Worm (Caenorhabditis elegans) whole organism, L1 larva: ENCODE data around the gene ZK899.1.
A peak's percentile ranks its signal among the peaks of the same experiment; 100 is the strongest.

ENCODE experiments used
- C16A3.4 ChIP-seq: fragments of 150-350 bp; optimal IDR thresholded peaks from 2 replicates; lab custom pipeline; 2014; ENCODE audit warnings: missing biosample characterization, missing genetic modification characterization
- C34B4.2 ChIP-seq: sonication (generic microtip); optimal IDR thresholded peaks from 2 replicates; lab custom pipeline; 2017; ENCODE audit warnings: mild to moderate bottlenecking, missing genetic modification characterization, missing compliant biosample characterization
- F16B12.6 ChIP-seq: fragments of 150-350 bp; optimal IDR thresholded peaks from 2 replicates; lab custom pipeline; 2014; ENCODE audit warnings: missing biosample characterization, missing genetic modification characterization
- alr-1 ChIP-seq: fragments of 200-800 bp; sonication (Bioruptor generic); optimal IDR thresholded peaks from 2 replicates; lab custom pipeline; 2018; ENCODE audit warnings: borderline replicate concordance, mild to moderate bottlenecking, missing genetic modification characterization, missing compliant biosample characterization
- blmp-1 ChIP-seq: fragments of 150-350 bp; optimal IDR thresholded peaks from 2 replicates; lab custom pipeline; 2014; ENCODE audit warnings: missing biosample characterization, missing genetic modification characterization
- ceh-63 ChIP-seq: fragments of 200-800 bp; sonication (Bioruptor generic); optimal IDR thresholded peaks from 2 replicates; lab custom pipeline; 2018; ENCODE audit warnings: mild to moderate bottlenecking, missing genetic modification characterization, missing compliant biosample characterization
- ceh-82 ChIP-seq, 3 experiments: fragments of 150-350 bp in 1 of 3; sonication (generic microtip) in 2 of 3; optimal IDR thresholded peaks; 2 replicates each; lab custom pipeline; 2014 to 2017; ENCODE audit warnings: missing biosample characterization in 3 of 3, missing genetic modification characterization in 3 of 3
- ces-1 ChIP-seq: fragments of 150-350 bp; optimal IDR thresholded peaks from 2 replicates; lab custom pipeline; 2014; ENCODE audit warnings: missing biosample characterization, missing genetic modification reagents, missing genetic modification characterization
- dpl-1 ChIP-seq, 3 experiments: fragments of 150-350 bp in 2 of 3; sonication (generic microtip) in 1 of 3; optimal IDR thresholded peaks; 2 replicates each; lab custom pipeline; 2014 to 2017; ENCODE audit warnings: missing biosample characterization in 3 of 3, missing genetic modification characterization in 3 of 3, missing genetic modification reagents in 3 of 3
- dsc-1 ChIP-seq: sonication (generic microtip); optimal IDR thresholded peaks from 2 replicates; lab custom pipeline; 2016; ENCODE audit warnings: mild to moderate bottlenecking, missing genetic modification characterization, missing compliant biosample characterization
- efl-1 ChIP-seq, 4 experiments: fragments of 150-350 bp; optimal IDR thresholded peaks in 3 of 4; peaks in 1 of 4; 1 replicate in 1 of 4; 2 replicates in 3 of 4; lab custom pipeline; 2014; ENCODE audit warnings: missing biosample characterization in 2 of 4, missing genetic modification characterization in 2 of 4, missing genetic modification reagents in 2 of 4
- elt-3 ChIP-seq, 6 experiments: fragments of 150-350 bp in 1 of 6; sonication (generic microtip); optimal IDR thresholded peaks; 2 replicates each; lab custom pipeline; 2017 to 2018; ENCODE audit warnings: missing biosample characterization in 6 of 6, missing genetic modification characterization in 6 of 6, inconsistent platforms in 1 of 6
- ets-5 ChIP-seq: fragments of 200-800 bp; sonication (Bioruptor generic); IDR thresholded peaks from 2 replicates; pipeline ENCODE4 v1.3.6; 2022; ENCODE audit warnings: missing genetic modification characterization, missing compliant biosample characterization
- fkh-8 ChIP-seq: sonication (generic microtip); optimal IDR thresholded peaks from 2 replicates; lab custom pipeline; 2016; ENCODE audit warnings: mild to moderate bottlenecking, missing genetic modification characterization, missing compliant biosample characterization
- fos-1 ChIP-seq: fragments of 150-350 bp; optimal IDR thresholded peaks from 2 replicates; lab custom pipeline; 2014; ENCODE audit warnings: missing biosample characterization, missing genetic modification characterization
- grh-1 ChIP-seq: fragments of 200-800 bp; sonication (Bioruptor generic); IDR thresholded peaks from 2 replicates; pipeline ENCODE4 v1.3.6; 2022; ENCODE audit warnings: missing genetic modification reagents, missing genetic modification characterization, missing compliant biosample characterization
- hpl-2 ChIP-seq: fragments of 150-350 bp; optimal IDR thresholded peaks from 2 replicates; lab custom pipeline; 2014; ENCODE audit warnings: missing biosample characterization, missing genetic modification reagents, missing genetic modification characterization
- isw-1 ChIP-seq: fragments of 200-800 bp; sonication (Bioruptor generic); IDR thresholded peaks from 2 replicates; pipeline ENCODE4 v1.3.6; 2022; ENCODE audit warnings: missing genetic modification characterization, missing compliant biosample characterization
- jun-1 ChIP-seq: fragments of 150-350 bp; optimal IDR thresholded peaks from 2 replicates; lab custom pipeline; 2014; ENCODE audit warnings: missing biosample characterization, missing genetic modification reagents, missing genetic modification characterization
- lin-14 ChIP-seq: fragments of 200-800 bp; sonication (Bioruptor generic); optimal IDR thresholded peaks from 2 replicates; lab custom pipeline; 2018; ENCODE audit warnings: mild to moderate bottlenecking, missing genetic modification characterization, moderate library complexity, missing compliant biosample characterization
- lin-35 ChIP-seq, 2 experiments: fragments of 150-350 bp; optimal IDR thresholded peaks; 2 replicates each; lab custom pipeline; 2014; ENCODE audit warnings: missing biosample characterization in 2 of 2, missing genetic modification characterization in 2 of 2, missing genetic modification reagents in 2 of 2
- lsy-2 ChIP-seq, 2 experiments: fragments of 150-350 bp; optimal IDR thresholded peaks; 2 replicates each; lab custom pipeline; 2014; ENCODE audit warnings: missing biosample characterization in 2 of 2, missing genetic modification characterization in 2 of 2
- mab-9 ChIP-seq: fragments of 200-800 bp; sonication (Bioruptor generic); IDR thresholded peaks from 2 replicates; pipeline ENCODE4 v1.3.6; 2022; ENCODE audit warnings: missing genetic modification reagents, missing genetic modification characterization, missing compliant biosample characterization
- mdl-1 ChIP-seq, 2 experiments: fragments of 150-350 bp; optimal IDR thresholded peaks; 2 replicates each; lab custom pipeline; 2014 to 2017; ENCODE audit warnings: missing biosample characterization in 2 of 2, missing genetic modification characterization in 2 of 2, inconsistent platforms in 1 of 2
- mep-1 ChIP-seq: fragments of 150-350 bp; optimal IDR thresholded peaks from 2 replicates; lab custom pipeline; 2014; ENCODE audit warnings: missing biosample characterization, missing genetic modification characterization
- nhr-19 ChIP-seq: fragments of 200-800 bp; sonication (Bioruptor generic); conservative IDR thresholded peaks from 2 replicates; pipeline ENCODE4 v1.3.6; 2022; ENCODE audit warnings: missing genetic modification characterization, missing compliant biosample characterization
- nhr-20 ChIP-seq: sonication (generic microtip); optimal IDR thresholded peaks from 2 replicates; lab custom pipeline; 2016; ENCODE audit warnings: mild to moderate bottlenecking, missing genetic modification characterization, missing compliant biosample characterization
- nhr-28 ChIP-seq: fragments of 150-350 bp; optimal IDR thresholded peaks from 2 replicates; lab custom pipeline; 2014; ENCODE audit warnings: missing biosample characterization, missing genetic modification characterization
- nhr-47 ChIP-seq: sonication (generic microtip); optimal IDR thresholded peaks from 2 replicates; lab custom pipeline; 2016; ENCODE audit warnings: mild to moderate bottlenecking, missing genetic modification characterization, moderate library complexity, missing compliant biosample characterization
- nhr-71 ChIP-seq: sonication (generic microtip); optimal IDR thresholded peaks from 2 replicates; lab custom pipeline; 2016; ENCODE audit warnings: mild to moderate bottlenecking, missing genetic modification characterization, moderate library complexity, missing compliant biosample characterization
- nhr-77 ChIP-seq: fragments of 150-350 bp; optimal IDR thresholded peaks from 2 replicates; lab custom pipeline; 2014; ENCODE audit warnings: missing biosample characterization, missing genetic modification characterization
- nhr-85 ChIP-seq: sonication (generic microtip); peaks from one replicate; lab custom pipeline; 2016; ENCODE audit warnings: missing genetic modification characterization, inconsistent platforms, missing compliant biosample characterization
- nhr-90 ChIP-seq: sonication (generic microtip); optimal IDR thresholded peaks from 2 replicates; lab custom pipeline; 2016; ENCODE audit warnings: mild to moderate bottlenecking, missing genetic modification characterization, missing compliant biosample characterization; ENCODE audit not compliant: poor library complexity
- pax-3 ChIP-seq: fragments of 200-800 bp; sonication (Bioruptor generic); optimal IDR thresholded peaks from 2 replicates; lab custom pipeline; 2018; ENCODE audit warnings: mild to moderate bottlenecking, missing genetic modification characterization, moderate library complexity, missing compliant biosample characterization
- pqm-1 ChIP-seq: sonication (generic microtip); optimal IDR thresholded peaks from 3 replicates; lab custom pipeline; 2017; ENCODE audit warnings: missing biosample characterization, missing genetic modification characterization
- rnt-1 ChIP-seq: sonication (generic microtip); optimal IDR thresholded peaks from 2 replicates; lab custom pipeline; 2016; ENCODE audit warnings: mild to moderate bottlenecking, missing genetic modification characterization, moderate library complexity, missing compliant biosample characterization
- skn-1 ChIP-seq: fragments of 150-350 bp; optimal IDR thresholded peaks from 2 replicates; lab custom pipeline; 2014; ENCODE audit warnings: missing biosample characterization, missing genetic modification characterization
- snu-23 ChIP-seq: sonication (generic microtip); optimal IDR thresholded peaks from 2 replicates; lab custom pipeline; 2016; ENCODE audit warnings: missing genetic modification characterization, missing compliant biosample characterization
- sptf-1 ChIP-seq: fragments of 150-350 bp; optimal IDR thresholded peaks from 2 replicates; lab custom pipeline; 2014; ENCODE audit warnings: missing biosample characterization, missing genetic modification characterization
- sup-37 ChIP-seq: fragments of 200-800 bp; sonication (Bioruptor generic); optimal IDR thresholded peaks from 2 replicates; lab custom pipeline; 2018; ENCODE audit warnings: mild to moderate bottlenecking, missing genetic modification characterization, missing compliant biosample characterization
- swsn-7 ChIP-seq: sonication (generic microtip); optimal IDR thresholded peaks from 2 replicates; lab custom pipeline; 2016; ENCODE audit warnings: missing genetic modification characterization, missing compliant biosample characterization
- tbx-2 ChIP-seq: sonication (generic microtip); optimal IDR thresholded peaks from 2 replicates; lab custom pipeline; 2016; ENCODE audit warnings: missing genetic modification characterization, missing compliant biosample characterization
- unc-130 ChIP-seq: fragments of 150-350 bp; optimal IDR thresholded peaks from 2 replicates; lab custom pipeline; 2017; ENCODE audit warnings: missing biosample characterization, missing genetic modification characterization, inconsistent platforms
- unc-62 ChIP-seq: fragments of 150-350 bp; optimal IDR thresholded peaks from 2 replicates; lab custom pipeline; 2014; ENCODE audit warnings: missing biosample characterization, missing genetic modification reagents, missing genetic modification characterization
- unc-86 ChIP-seq: sonication (generic microtip); optimal IDR thresholded peaks from 2 replicates; lab custom pipeline; 2016; ENCODE audit warnings: missing genetic modification characterization, missing compliant biosample characterization
- xbp-1 ChIP-seq: sonication (generic microtip); optimal IDR thresholded peaks from 2 replicates; lab custom pipeline; 2016; ENCODE audit warnings: missing genetic modification characterization, missing compliant biosample characterization
- ztf-11 ChIP-seq, 2 experiments: sonication (generic microtip); optimal IDR thresholded peaks; 2 replicates each; lab custom pipeline; 2016 to 2017; ENCODE audit warnings: missing genetic modification characterization in 2 of 2, missing biosample characterization in 1 of 2, missing compliant biosample characterization in 1 of 2

The ZK899.1 gene

ce11 chrX:9431002-9431482 lies 15.4 kb upstream of the ZK899.1 start, which contains the start of gene B0272.3 (continued):
- TF ChIP-seq alr-1 (tag; lab: Kevin White, UChicago) (no peak), ces-1 (no peak), lin-35 (GFP tag; optimal IDR thresholded peaks at IDR 0.05; lab: Kevin White, UChicago) (peak in 1 of 2 experiments; percentile 68), sptf-1 (no peak), nhr-28 (tag; lab: Kevin White, UChicago) (no peak), nhr-77 (peak; percentile 56), tbx-2 (tag; lab: Kevin White, UChicago) (peak; percentile 32), fos-1 (tag; lab: Kevin White, UChicago) (no peak)
- TF ChIP-seq, all 84 proteins: peak for 23

- TF ChIP-seq nhr-19 (GFP tag; lab: Robert Waterston, UW) (no peak), fkh-8 (tag; lab: Kevin White, UChicago) (peak; percentile 80), ces-1 (no peak)
Measured at ce11 chrX:9436843-9437312, 9.6 kb upstream of the ZK899.1 start, which contains the start of gene tbb-4. tbb-4 (minus strand) TSS chrX:9436893.

- TF ChIP-seq jun-1 (tag; lab: Kevin White, UChicago) (peak; percentile 45), snu-23 (peak; percentile 77), F16B12.6 (peak; percentile 96), unc-130 (peak; percentile 20), fkh-8 (tag; lab: Kevin White, UChicago) (peak; percentile 35), nhr-47 (tag; lab: Kevin White, UChicago) (peak; percentile 65), isw-1 (peak; percentile 8; the same call in 1 of the 2 replicates), ets-5 (GFP tag; lab: Robert Waterston, UW) (no peak), fos-1 (tag; lab: Kevin White, UChicago) (peak; percentile 45), sup-37 (no peak), pqm-1 (tag; lab: Kevin White, UChicago) (no peak), dsc-1 (tag; lab: Kevin White, UChicago) (peak; percentile 23), nhr-71 (peak; percentile 69), ceh-82 (tag; optimal IDR thresholded peaks at IDR 0.05; lab: Kevin White, UChicago) (peak; percentile 43 to 60 (median 55)), unc-86 (tag; lab: Kevin White, UChicago) (peak; percentile 38), swsn-7 (tag; lab: Kevin White, UChicago) (peak; percentile 65), rnt-1 (tag; lab: Kevin White, UChicago) (peak; percentile 70), dpl-1 (GFP tag; optimal IDR thresholded peaks at IDR 0.05; lab: Kevin White, UChicago) (peak in 2 of 3 experiments; percentile 43 to 50), skn-1 (tag; lab: Kevin White, UChicago) (peak; percentile 28), grh-1 (no peak), elt-3 (tag; optimal IDR thresholded peaks at IDR 0.05; lab: Kevin White, UChicago) (peak in 1 of 6 experiments; percentile 26), efl-1 (optimal IDR thresholded peaks at IDR 0.05; lab: Kevin White, UChicago) (peak; percentile 48 to 51), efl-1 (GFP tag; optimal IDR thresholded peaks at IDR 0.05 in 1 of 2; lab: Kevin White, UChicago) (peak; percentile 11 to 94), nhr-20 (tag; lab: Kevin White, UChicago) (peak; percentile 70), blmp-1 (tag; lab: Kevin White, UChicago) (peak; percentile 78), mab-9 (GFP tag; lab: Robert Waterston, UW) (no peak), hpl-2 (GFP tag; lab: Kevin White, UChicago) (no peak), C16A3.4 (peak; percentile 66), ztf-11 (tag; optimal IDR thresholded peaks at IDR 0.05; lab: Kevin White, UChicago) (peak in 1 of 2 experiments; percentile 14), lin-14 (peak; percentile 84), unc-62 (no peak), nhr-90 (tag; lab: Kevin White, UChicago) (peak; percentile 63), xbp-1 (tag; lab: Kevin White, UChicago) (peak; percentile 100), mep-1 (peak; percentile 86), mdl-1 (tag; optimal IDR thresholded peaks at IDR 0.05; lab: Kevin White, UChicago) (peak in 1 of 2 experiments; percentile 70), tbx-2 (tag; lab: Kevin White, UChicago) (peak; percentile 42), ceh-63 (no peak), nhr-85 (peak; percentile 65), C34B4.2 (no peak), lsy-2 (tag; optimal IDR thresholded peaks at IDR 0.05; lab: Kevin White, UChicago) (peak; percentile 56 to 63), pax-3 (tag; lab: Kevin White, UChicago) (no peak), lin-35 (GFP tag; optimal IDR thresholded peaks at IDR 0.05; lab: Kevin White, UChicago) (peak; percentile 30 to 79)
Measured at ce11 chrX:9441512-9441911, 4.9 kb upstream of the ZK899.1 start, which contains the start of gene memb-1. memb-1 (minus strand) TSS chrX:9441571.
